Fruit fly (Drosophila melanogaster) Kc167 (cell line): ENCODE data around the gene Ttc30.

ENCODE experiments used
- Myc ChIP-seq: fragments of >200 bp; optimal IDR thresholded peaks from 2 replicates; lab custom pipeline; 2017; ENCODE audit warnings: missing external identifiers
- Sin3A ChIP-seq: fragments of >200 bp; optimal IDR thresholded peaks from 2 replicates; lab custom pipeline; 2018; ENCODE audit warnings: missing external identifiers
- h ChIP-seq: fragments of >200 bp; optimal IDR thresholded peaks from 3 replicates; lab custom pipeline; 2018; ENCODE audit warnings: missing external identifiers
- insv ChIP-seq: fragments of >200 bp; optimal IDR thresholded peaks from 3 replicates; lab custom pipeline; 2018; ENCODE audit warnings: missing external identifiers
- psq ChIP-seq: fragments of >200 bp; optimal IDR thresholded peaks from 2 replicates; lab custom pipeline; 2017; ENCODE audit warnings: missing external identifiers
- ttk ChIP-seq: sonication (Bioruptor generic); optimal IDR thresholded peaks from 2 replicates; lab custom pipeline; 2017; ENCODE audit warnings: missing external identifiers

dm6 chr2L:13074383-13074782 lies 32.2 kb upstream of the Ttc30 start:
- TF ChIP-seq Myc (no peak), ttk (lab: Kevin White, UChicago) (no peak), psq (lab: Kevin White, UChicago) (no peak), h (no peak), insv (lab: Kevin White, UChicago) (no peak), Sin3A (lab: Kevin White, UChicago) (no peak)
